Worm (Caenorhabditis elegans) whole organism, L1 larva: ENCODE data around the gene nrsn-1.
A peak's percentile ranks its signal among the peaks of the same experiment; 100 is the strongest.

ENCODE experiments used
- ama-1 ChIP-seq: fragments of 150-350 bp; optimal IDR thresholded peaks from 2 replicates; lab custom pipeline; 2014
- fos-1 ChIP-seq: fragments of 150-350 bp; optimal IDR thresholded peaks from 2 replicates; lab custom pipeline; 2014; ENCODE audit warnings: missing biosample characterization, missing genetic modification characterization
- jun-1 ChIP-seq: fragments of 150-350 bp; optimal IDR thresholded peaks from 2 replicates; lab custom pipeline; 2014; ENCODE audit warnings: missing biosample characterization, missing genetic modification reagents, missing genetic modification characterization
- lin-15B ChIP-seq: fragments of 150-350 bp; sonication (generic microtip); optimal IDR thresholded peaks from 3 replicates; lab custom pipeline; 2014; ENCODE audit warnings: missing biosample characterization, missing genetic modification characterization
- lin-35 ChIP-seq, 2 experiments: fragments of 150-350 bp; optimal IDR thresholded peaks; 2 replicates each; lab custom pipeline; 2014; ENCODE audit warnings: missing biosample characterization in 2 of 2, missing genetic modification characterization in 2 of 2, missing genetic modification reagents in 2 of 2
- nhr-11 ChIP-seq: fragments of 150-350 bp; optimal IDR thresholded peaks from 2 replicates; lab custom pipeline; 2014; ENCODE audit warnings: missing biosample characterization, missing genetic modification characterization
- nhr-12 ChIP-seq: sonication (generic microtip); optimal IDR thresholded peaks from 2 replicates; lab custom pipeline; 2017; ENCODE audit warnings: missing biosample characterization, missing genetic modification characterization
- nhr-237 ChIP-seq: fragments of 150-350 bp; optimal IDR thresholded peaks from 2 replicates; lab custom pipeline; 2014; ENCODE audit warnings: missing biosample characterization, missing genetic modification characterization
- nhr-28 ChIP-seq: fragments of 150-350 bp; optimal IDR thresholded peaks from 2 replicates; lab custom pipeline; 2014; ENCODE audit warnings: missing biosample characterization, missing genetic modification characterization
- unc-130 ChIP-seq: fragments of 150-350 bp; optimal IDR thresholded peaks from 2 replicates; lab custom pipeline; 2017; ENCODE audit warnings: missing biosample characterization, missing genetic modification characterization, inconsistent platforms
- unc-62 ChIP-seq: fragments of 150-350 bp; optimal IDR thresholded peaks from 2 replicates; lab custom pipeline; 2014; ENCODE audit warnings: missing biosample characterization, missing genetic modification reagents, missing genetic modification characterization
- ztf-11 ChIP-seq, 2 experiments: sonication (generic microtip); optimal IDR thresholded peaks; 2 replicates each; lab custom pipeline; 2016 to 2017; ENCODE audit warnings: missing genetic modification characterization in 2 of 2, missing biosample characterization in 1 of 2, missing compliant biosample characterization in 1 of 2

- TF ChIP-seq ztf-11 (tag; optimal IDR thresholded peaks at IDR 0.05; lab: Kevin White, UChicago) = no peak
- no peak for TF ChIP-seq nhr-11 (tag; lab: Kevin White, UChicago)
- TF ChIP-seq jun-1 (tag; lab: Kevin White, UChicago) = no peak
- TF ChIP-seq lin-15B (tag; lab: Kevin White, UChicago) = no peak
- no peak for TF ChIP-seq nhr-12 (tag; lab: Kevin White, UChicago)
- TF ChIP-seq nhr-237 (tag; lab: Kevin White, UChicago) = no peak
- TF ChIP-seq fos-1 (tag; lab: Kevin White, UChicago) = no peak
- TF ChIP-seq nhr-28 (tag; lab: Kevin White, UChicago) = no peak
- TF ChIP-seq unc-62 (GFP tag; lab: Kevin White, UChicago) = no peak
- TF ChIP-seq unc-130 = no peak
- TF ChIP-seq lin-35 (GFP tag; optimal IDR thresholded peaks at IDR 0.05; lab: Kevin White, UChicago) = peak in 1 of 2 experiments; percentile 21
- no peak for TF ChIP-seq ama-1 (lab: Kevin White, UChicago)
Measured at ce11 chrV:3688733-3689132, 27.0 kb downstream of the nrsn-1 start.
